Worm (Caenorhabditis elegans) whole organism, dauer: ENCODE data around the gene mtm-9.

Experiments used
- unc-62 ChIP-seq: sonication (generic microtip); optimal IDR thresholded peaks from 2 replicates; lab custom pipeline; 2017; ENCODE audit warnings: missing biosample characterization, missing genetic modification reagents, missing genetic modification characterization

The mtm-9 gene

DNA sequence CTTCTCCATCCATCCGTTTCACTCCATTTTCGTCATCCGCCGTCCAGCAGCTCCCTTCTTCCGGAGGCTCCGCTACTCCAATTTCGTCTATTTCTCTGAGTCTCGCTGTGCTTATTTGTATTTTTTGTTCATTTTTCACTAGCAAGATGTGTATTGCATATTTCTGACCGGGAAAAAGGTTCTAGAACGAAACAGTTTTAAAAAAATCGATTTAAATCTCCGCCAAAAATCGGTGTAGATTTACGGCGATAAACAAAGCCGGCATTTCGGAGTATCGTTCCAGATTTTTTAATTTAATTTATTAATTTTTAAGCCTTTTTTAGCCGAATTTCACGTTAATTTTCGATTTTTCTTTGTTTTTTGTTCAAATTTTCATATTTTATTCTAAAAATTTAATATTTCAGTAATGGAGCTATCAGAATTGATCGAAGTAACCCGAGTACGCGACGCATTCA lies at the start of gene mtm-9:
mtm-9 (plus strand) TSS at position 405 of the 455 bp plus-strand sequence.
- no peak for TF ChIP-seq unc-62

DNA sequence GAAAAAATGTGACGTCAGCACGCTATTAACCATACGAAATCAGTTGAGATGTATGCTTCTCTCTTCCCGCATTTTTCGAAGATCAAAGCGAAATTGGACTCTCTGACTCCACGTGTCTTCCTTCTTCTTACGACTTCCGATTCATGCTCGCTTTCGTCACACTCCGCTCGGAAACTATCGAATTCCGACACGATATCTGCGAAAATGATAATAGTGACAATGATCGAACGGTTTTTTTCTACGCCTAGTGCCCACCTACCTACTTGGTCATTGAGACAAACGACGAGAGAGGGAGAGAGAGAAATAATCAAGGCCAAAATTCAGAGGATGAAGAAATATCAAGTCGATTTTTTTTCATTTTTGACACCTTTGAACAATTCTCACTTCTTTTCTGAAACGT lies 49.7 kb upstream of the mtm-9 start:
- TF ChIP-seq unc-62, result no peak

DNA sequence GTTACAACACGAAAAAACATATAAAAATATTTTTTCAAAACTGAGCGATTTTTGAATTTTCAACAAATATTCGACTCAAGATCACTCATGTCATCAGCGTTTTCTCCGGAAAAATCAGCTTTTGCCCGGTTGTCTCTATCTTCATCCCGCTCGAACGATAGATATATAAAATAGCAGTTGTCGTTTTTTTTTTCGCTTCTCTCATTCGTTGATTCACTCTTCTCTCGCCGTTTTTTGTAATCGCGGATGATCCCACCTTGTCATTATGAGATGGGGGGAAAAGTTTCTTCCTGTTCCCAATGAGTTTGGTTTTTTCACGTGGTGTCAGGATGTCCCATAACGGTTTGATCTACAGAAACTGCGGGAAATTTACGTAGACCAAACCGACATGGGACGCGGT lies 48.1 kb upstream of the mtm-9 start:
- TF ChIP-seq unc-62, result no peak

DNA sequence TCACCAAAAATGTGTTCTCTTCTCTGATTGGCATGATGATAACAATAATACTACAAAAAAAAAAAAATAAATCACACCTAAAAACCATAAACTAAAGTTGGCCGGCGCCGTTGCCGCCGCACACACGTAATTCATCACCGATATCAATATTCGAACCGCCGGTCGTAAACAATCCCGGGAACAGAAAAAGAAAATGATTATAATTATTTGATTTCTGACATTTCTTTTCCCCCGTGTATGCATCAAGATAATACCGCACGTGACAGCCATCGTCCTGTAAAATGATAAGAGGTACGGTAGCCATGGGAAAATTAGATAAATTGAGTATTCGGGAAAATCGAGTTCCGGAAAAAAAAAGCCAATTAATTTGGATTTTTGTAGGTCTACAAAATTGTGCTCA lies 46.3 kb upstream of the mtm-9 start:
- TF ChIP-seq unc-62, result no peak

DNA sequence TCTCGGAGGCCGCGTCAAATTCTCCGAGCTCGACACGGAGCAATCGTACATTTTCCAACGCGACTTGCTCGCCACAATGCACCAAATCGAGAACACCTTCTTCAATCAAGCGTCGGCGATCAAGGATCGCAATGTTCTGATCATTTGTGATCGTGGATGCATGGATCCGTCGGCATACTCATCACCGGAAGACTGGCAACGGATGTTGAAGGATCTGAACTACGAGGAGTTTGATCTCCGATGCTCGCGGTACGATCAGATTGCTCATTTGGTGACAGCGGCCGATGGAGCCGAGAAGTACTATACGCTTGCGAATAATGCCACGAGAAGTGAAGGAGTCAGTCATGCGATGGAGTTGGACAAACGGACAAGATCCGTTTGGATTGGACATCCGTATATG lies 44.9 kb upstream of the mtm-9 start:
- no peak for TF ChIP-seq unc-62

DNA sequence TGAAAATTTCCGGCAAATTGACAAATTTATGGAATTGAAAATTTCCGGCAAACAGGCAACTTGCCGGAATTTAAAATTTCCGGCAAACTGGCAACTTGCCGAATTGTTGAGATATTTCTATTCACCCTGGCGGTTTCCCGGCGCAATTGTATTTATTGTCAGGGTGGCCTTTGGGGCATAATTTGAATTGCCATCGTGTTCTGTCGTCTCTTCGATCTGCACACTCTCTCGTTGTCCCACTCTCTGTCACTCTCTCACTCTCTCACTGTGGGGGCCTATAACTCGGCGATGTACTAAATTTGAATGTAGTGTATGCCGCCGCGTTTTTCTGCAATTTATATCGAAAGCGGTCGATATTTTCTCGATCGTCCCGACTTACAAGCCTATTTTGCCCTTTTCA lies 40.4 kb upstream of the mtm-9 start:
- no peak for TF ChIP-seq unc-62

DNA sequence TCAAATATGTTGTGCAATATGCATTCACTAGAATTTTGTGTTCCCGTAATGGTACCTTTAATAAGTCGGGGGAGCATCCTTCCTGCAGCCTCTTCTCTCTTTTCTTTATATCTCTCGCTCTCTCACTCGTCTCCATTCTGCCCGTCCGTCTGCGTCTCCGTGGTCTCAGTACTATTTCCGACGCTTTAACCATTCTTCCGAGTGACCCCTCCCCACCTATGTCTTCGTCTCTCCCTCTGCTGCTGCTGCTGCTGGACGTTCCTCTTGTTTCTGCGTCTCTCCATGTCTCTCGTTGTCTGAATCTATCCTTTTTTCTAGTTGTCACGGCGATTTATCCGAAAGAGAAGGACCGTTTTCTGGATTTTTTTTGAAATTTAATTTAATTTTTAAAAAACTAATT lies 39.5 kb upstream of the mtm-9 start:
- TF ChIP-seq unc-62, result no peak

DNA sequence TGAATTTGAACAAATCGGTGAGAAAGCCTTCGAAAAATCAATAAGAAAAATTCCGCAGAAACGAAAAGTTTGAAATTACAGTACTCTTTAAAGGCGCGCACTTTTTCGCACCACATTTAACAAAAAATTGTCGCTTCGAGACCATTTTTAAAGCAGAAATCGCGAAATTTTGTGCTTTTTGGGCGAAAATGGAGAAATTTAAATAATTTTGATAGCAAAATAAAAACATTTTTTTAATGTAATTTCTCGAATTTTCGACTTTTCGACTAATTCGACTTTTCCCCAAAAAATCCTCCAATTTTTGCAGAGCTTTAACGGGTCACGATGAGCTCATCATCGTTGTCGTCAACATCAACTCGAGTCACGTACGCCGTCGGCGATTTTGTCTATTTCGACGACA lies 38.7 kb upstream of the mtm-9 start, which contains the start of gene lin-40:
lin-40 (plus strand) TSS at position 301 of the 400 bp plus-strand sequence.
- no peak for TF ChIP-seq unc-62

DNA sequence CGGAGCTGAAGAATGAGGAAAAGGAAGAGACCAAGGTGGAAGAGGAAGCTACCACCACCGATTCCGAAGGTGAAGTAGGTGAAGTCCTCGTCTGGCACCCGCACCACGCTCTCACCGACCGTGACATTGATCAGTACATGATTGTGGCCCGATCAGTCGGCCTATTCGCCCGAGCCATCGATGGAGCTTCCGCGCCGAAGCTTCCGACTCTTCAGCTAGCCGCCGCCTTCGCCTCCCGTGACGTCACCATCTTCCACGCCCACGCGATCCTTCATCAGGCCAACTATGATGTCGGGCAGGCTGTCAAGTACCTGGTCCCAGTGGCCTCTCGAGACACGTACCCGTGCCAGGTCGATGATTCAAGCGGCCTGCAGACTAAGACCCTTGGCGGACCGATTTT lies 37.2 kb upstream of the mtm-9 start:
- TF ChIP-seq unc-62, result no peak

DNA sequence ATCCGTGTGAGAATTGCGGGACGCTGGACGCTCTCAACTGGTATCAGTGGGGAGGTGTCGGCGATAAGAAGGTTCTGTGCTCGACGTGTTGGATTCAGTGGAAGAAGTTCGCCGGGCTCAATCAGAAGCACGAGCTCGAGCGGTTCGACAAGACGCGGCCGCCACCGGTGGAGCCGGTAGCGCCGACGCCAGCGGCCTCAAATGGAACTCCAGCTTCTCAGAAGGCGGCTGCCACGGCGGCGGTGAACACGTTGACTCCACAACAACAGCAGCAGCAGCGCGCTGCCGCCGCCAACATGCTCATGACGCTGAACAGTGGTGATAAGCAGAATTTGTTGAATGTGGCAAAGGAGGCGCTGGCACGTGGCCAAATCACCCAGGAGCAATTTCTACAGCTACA lies 36.5 kb upstream of the mtm-9 start:
- no peak for TF ChIP-seq unc-62

DNA sequence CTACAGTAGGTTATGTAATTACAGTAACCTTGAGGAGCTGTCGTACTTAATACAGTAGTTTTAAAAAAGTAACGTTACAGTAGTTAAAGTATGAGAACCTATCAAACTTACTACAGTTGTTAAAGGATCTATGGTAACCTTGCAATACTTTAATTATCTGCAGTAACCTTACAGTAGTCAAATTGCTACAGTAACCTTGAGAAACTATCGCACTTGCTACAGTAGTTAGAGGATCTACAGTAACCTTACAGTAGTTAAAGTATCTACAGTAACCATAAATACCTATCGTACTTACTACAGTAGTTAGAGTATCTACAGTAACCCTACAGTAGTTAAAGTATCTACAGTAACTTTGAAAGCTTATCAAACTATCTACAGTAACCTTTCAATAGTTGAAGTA lies 31.8 kb upstream of the mtm-9 start:
- TF ChIP-seq unc-62, result no peak

DNA sequence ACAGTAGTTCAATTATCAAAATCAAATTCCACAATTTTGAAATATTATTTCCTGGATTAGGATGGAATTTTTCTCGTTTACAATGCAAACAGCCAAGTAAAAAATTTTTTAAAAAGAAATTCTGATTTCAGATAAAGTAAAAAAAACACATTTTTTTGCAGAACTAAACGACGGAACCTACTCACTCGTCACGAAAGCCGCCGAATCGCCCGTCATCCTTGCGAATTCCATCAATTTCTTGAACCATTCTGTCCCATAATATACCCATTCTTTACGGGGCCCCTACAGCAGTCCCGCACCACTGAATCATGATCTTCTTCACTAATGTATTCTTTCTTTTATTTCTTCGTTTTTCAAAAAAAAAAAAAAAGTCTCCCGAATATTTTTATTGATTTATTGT lies 31.2 kb upstream of the mtm-9 start:
- TF ChIP-seq unc-62, result no peak

DNA sequence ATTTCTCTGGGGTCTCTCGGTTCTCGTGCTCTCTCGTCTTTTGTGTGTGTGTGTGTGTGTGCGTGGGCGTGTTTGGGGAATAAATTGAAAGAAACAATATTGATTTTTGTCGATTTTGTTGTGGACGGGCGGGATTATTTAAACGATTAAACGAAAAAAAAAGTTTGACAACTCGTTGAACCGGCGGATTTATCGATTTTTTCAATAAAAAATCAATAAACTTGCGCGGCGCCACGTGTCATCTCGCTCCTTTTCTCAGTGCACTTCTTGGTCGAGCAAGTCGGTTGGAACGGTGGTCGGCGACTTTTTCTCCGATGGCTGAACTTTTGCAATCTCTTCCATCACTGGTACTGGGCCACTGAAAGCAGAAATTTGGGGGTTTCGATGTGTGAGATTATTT lies 30.4 kb upstream of the mtm-9 start:
- TF ChIP-seq unc-62, result no peak

DNA sequence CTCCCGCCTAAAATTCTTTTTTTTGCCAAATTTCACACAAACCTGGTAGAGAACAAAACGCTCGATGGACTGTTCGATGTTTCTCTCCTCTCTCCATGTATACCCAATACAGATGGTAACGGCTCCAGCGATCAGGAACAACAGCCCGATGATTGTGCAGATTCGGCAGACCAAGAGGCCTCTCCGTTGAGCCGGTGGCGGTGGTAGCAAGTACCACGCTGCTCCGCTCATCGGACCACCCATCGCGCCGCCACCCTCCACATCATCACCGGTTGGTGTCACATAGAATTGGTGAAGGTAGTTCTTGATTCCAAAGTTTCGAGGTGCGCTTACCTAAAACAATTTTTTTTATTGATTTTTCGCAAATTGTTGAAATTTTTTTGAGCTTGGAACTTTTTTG lies 28.6 kb upstream of the mtm-9 start:
- no peak for TF ChIP-seq unc-62

DNA sequence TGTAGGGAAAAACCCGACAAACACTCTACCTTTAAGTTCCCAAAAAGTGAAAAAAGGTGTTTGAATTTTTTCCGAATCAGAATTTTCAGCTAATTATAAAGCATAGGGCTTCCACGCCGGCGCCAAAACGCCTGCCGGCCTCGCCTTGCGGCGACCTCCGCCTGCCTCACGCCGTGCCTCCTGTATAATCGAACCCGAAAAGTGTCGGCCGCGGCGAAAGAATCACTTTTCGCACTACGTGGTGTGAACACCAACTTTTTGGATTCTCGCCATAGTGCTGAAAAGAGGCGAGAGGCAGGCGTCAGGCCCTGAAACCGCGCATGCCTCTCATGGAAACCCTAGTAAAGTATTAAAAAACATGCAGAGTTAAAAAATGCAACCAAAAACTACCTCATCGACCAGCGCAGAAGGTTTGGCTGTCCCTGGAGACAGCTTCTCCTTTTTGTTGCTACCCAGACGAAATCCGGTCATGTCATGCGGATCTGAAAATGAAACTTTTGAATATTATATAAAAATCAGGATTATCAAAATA lies 27.8 kb upstream of the mtm-9 start, which contains the start of gene nrsn-1:
nrsn-1 (minus strand) TSS at position 482 of the 532 bp plus-strand sequence.
- no peak for TF ChIP-seq unc-62

DNA sequence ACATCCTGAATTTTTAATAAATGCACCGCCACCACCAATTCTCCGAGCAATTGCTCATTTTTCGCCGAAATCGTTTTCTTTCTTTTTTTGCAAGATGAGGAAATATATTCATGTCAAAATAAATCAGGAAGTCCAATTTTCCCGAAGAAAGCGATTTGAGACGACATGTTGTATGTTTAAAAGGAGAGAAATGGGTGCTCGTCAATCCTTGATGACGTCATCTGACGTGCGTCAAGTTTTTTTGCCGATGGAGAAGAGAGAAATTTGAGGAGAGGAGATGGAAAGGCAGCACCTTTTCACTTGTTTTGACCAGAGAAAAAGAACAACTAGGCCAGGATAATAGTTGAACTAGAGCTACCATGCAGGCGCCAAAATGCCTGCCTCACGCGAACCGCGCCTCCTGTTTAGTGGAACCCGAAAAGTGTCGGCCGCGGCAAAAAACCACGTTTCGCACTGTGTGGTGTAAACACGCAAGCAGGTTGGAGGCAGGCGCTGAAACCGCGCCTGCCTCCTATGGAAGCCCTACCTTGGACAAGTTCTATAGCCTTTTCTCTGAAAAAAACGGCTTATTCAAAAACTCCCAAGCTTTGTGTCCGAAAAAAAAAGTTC lies 27.0 kb upstream of the mtm-9 start:
- no peak for TF ChIP-seq unc-62

DNA sequence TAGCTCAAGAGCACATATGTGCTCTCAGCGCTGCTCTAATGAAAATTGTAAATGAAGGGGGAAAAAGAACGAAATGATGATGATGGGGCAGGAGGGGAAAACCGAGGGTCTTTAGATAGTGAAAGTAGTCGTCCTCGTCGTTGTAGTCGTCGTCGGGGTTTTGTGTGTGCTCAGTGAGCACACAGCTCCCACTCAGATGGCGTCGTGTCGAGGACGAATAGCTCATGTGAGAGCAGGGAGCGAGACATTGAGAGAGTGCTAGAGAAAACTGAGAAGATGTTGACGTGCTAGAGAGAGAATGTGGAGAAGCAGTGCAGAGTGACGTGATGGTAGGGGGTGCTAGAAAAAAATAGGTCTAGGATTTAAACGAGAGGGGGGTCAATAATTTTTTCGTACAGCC lies 25.6 kb upstream of the mtm-9 start:
- TF ChIP-seq unc-62, result no peak

DNA sequence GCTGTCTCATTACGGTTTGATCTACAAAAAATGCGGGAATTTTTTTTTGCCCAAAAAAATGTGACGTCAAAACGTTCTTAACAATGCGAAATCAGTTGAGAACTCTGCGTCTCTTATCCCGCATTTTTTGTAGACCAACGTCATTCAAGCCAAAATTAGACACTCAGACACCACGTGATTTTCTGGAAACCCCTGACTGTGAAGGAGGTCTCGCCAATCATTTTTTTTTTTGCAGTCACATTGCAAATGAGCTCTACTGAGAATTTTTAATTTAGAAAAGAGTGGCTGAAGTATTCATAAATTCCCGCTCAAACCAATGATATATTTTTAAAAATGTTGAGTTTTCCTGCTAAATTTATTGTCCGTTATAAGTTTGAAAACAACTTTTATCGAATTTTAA lies 24.9 kb upstream of the mtm-9 start:
- no peak for TF ChIP-seq unc-62

DNA sequence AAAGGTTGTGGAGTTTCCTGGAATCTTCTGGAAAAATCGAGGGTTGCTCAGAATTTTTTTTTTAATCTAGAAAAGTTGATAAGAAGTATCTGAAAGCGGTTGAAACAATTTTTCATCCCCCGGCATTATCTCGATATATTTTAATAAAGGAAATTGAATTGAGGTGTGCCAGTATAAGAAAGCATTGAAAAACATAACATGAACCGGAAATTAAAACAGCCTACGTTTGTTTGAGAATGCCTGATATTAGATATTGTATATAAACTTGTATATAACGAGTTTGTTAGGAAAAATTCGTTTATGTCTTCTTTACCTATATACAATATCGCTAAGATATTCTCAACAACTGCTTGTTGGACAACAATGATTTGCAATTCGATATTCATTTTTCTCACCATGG lies 18.6 kb upstream of the mtm-9 start, which contains the start of gene str-30:
str-30 (plus strand) TSS at position 301 of the 400 bp plus-strand sequence.
- TF ChIP-seq unc-62, result no peak
